Worm (Caenorhabditis elegans) whole organism, early embryonic: ENCODE data around the gene set-31.

ENCODE experiments used
- B0310.2 ChIP-seq: sonication (generic microtip); optimal IDR thresholded peaks from 2 replicates; lab custom pipeline; 2016; ENCODE audit warnings: mild to moderate bottlenecking, missing genetic modification characterization, missing compliant biosample characterization
- F13C5.2 ChIP-seq: sonication (generic microtip); optimal IDR thresholded peaks from 2 replicates; lab custom pipeline; 2017; ENCODE audit warnings: mild to moderate bottlenecking, missing genetic modification characterization, inconsistent platforms, missing compliant biosample characterization
- aly-1 ChIP-seq: sonication (generic microtip); optimal IDR thresholded peaks from 2 replicates; lab custom pipeline; 2016; ENCODE audit warnings: missing genetic modification characterization, missing compliant biosample characterization
- ama-1 ChIP-seq: fragments of 150-350 bp; optimal IDR thresholded peaks from 2 replicates; lab custom pipeline; 2014
- ceh-13 ChIP-seq: fragments of 200-800 bp; sonication (Bioruptor generic); optimal IDR thresholded peaks from 2 replicates; lab custom pipeline; 2018; ENCODE audit warnings: mild to moderate bottlenecking, missing genetic modification characterization, missing compliant biosample characterization
- ceh-36 ChIP-seq: sonication (generic microtip); optimal IDR thresholded peaks from 2 replicates; lab custom pipeline; 2016; ENCODE audit warnings: missing genetic modification characterization, inconsistent platforms, missing compliant biosample characterization
- ets-7 ChIP-seq: sonication (generic microtip); optimal IDR thresholded peaks from 2 replicates; lab custom pipeline; 2016; ENCODE audit warnings: missing genotype, missing genetic modification characterization, missing compliant biosample characterization
- flt-1 ChIP-seq: fragments of 200-800 bp; sonication (Bioruptor generic); IDR thresholded peaks from 2 replicates; pipeline ENCODE4 v1.3.6; 2022; ENCODE audit warnings: missing genetic modification characterization, missing compliant biosample characterization
- hmbx-1 ChIP-seq: sonication (generic microtip); optimal IDR thresholded peaks from 2 replicates; lab custom pipeline; 2016; ENCODE audit warnings: mild to moderate bottlenecking, missing genetic modification characterization, missing compliant biosample characterization
- hnd-1 ChIP-seq: sonication (generic microtip); optimal IDR thresholded peaks from 2 replicates; lab custom pipeline; 2016; ENCODE audit warnings: missing genetic modification characterization, missing compliant biosample characterization
- pes-1 ChIP-seq: fragments of 200-800 bp; sonication (Bioruptor generic); IDR thresholded peaks from 2 replicates; pipeline ENCODE4 v1.3.6; 2022; ENCODE audit warnings: missing genetic modification reagents, missing genetic modification characterization, missing compliant biosample characterization
- sea-1 ChIP-seq: fragments of 200-800 bp; sonication (Bioruptor generic); conservative IDR thresholded peaks from 2 replicates; pipeline ENCODE4 v1.3.6; 2022; ENCODE audit warnings: missing genetic modification characterization, missing compliant biosample characterization
- tbx-11 ChIP-seq: fragments of 200-800 bp; sonication (Bioruptor generic); IDR thresholded peaks from 2 replicates; pipeline ENCODE4 v1.3.6; 2022; ENCODE audit warnings: missing genetic modification characterization, missing compliant biosample characterization
- tbx-37 ChIP-seq: fragments of 200-800 bp; sonication (Bioruptor generic); conservative IDR thresholded peaks from 2 replicates; pipeline ENCODE4 v1.3.6; 2022; ENCODE audit warnings: missing genetic modification reagents, missing genetic modification characterization, missing compliant biosample characterization

- TF ChIP-seq ets-7 (no peak), ceh-36 (tag; lab: Kevin White, UChicago) (no peak), ama-1 (no peak), hmbx-1 (tag; lab: Kevin White, UChicago) (no peak), flt-1 (GFP tag; lab: Robert Waterston, UW) (no peak), ceh-13 (GFP tag; lab: Kevin White, UChicago) (no peak), sea-1 (GFP tag; lab: Robert Waterston, UW) (no peak), tbx-37 (GFP tag; lab: Robert Waterston, UW) (no peak), pes-1 (no peak), tbx-11 (GFP tag; lab: Robert Waterston, UW) (no peak), aly-1 (tag; lab: Kevin White, UChicago) (no peak), B0310.2 (tag; lab: Kevin White, UChicago) (no peak), hnd-1 (no peak), F13C5.2 (tag; lab: Kevin White, UChicago) (no peak)
These were observed 19.7 kb downstream of the set-31 start for ce11 chrV:14437355-14437754.
